Worm (Caenorhabditis elegans) whole organism, midembryonic: ENCODE measurements around the gene mrps-34.

Experiments used
- T22C8.4 ChIP-seq: fragments of 200-800 bp; sonication (Bioruptor generic); IDR thresholded peaks from 2 replicates; pipeline ENCODE4 v1.3.6; 2022; ENCODE audit warnings: missing genetic modification characterization, missing compliant biosample characterization
- cog-1 ChIP-seq: sonication (generic microtip); optimal IDR thresholded peaks from 2 replicates; lab custom pipeline; 2016; ENCODE audit warnings: missing genetic modification characterization, missing compliant biosample characterization
- flt-1 ChIP-seq: fragments of 200-800 bp; sonication (Bioruptor generic); IDR thresholded peaks from 2 replicates; pipeline ENCODE4 v1.3.6; 2022; ENCODE audit warnings: missing genetic modification characterization, missing compliant biosample characterization
- klf-2 ChIP-seq: fragments of 200-800 bp; sonication (Bioruptor generic); conservative IDR thresholded peaks from 2 replicates; pipeline ENCODE4 v1.3.6; 2022; ENCODE audit warnings: missing genetic modification reagents, missing genetic modification characterization, missing compliant biosample characterization
- med-1 ChIP-seq: sonication (generic microtip); optimal IDR thresholded peaks from 2 replicates; lab custom pipeline; 2017; ENCODE audit warnings: missing genetic modification characterization, mild to moderate bottlenecking, missing compliant biosample characterization, antibody characterized with exemption, missing genetic modification reagents; ENCODE audit not compliant: insufficient read depth
- ref-1 ChIP-seq: fragments of 200-800 bp; sonication (Bioruptor generic); conservative IDR thresholded peaks from 2 replicates; pipeline ENCODE4 v1.3.6; 2022; ENCODE audit warnings: missing genetic modification reagents, missing genetic modification characterization, missing compliant biosample characterization
- tab-1 ChIP-seq: fragments of 200-800 bp; sonication (Bioruptor generic); IDR thresholded peaks from 2 replicates; pipeline ENCODE4 v1.3.6; 2022; ENCODE audit warnings: missing genetic modification characterization, missing compliant biosample characterization
- ztf-23 ChIP-seq: fragments of 200-800 bp; sonication (Bioruptor generic); IDR thresholded peaks from 2 replicates; pipeline ENCODE4 v1.3.6; 2022; ENCODE audit warnings: missing genetic modification reagents, missing genetic modification characterization, missing compliant biosample characterization
- ztf-29 ChIP-seq: fragments of 200-800 bp; sonication (Bioruptor generic); IDR thresholded peaks from 2 replicates; pipeline ENCODE4 v1.3.6; 2022; ENCODE audit warnings: missing genetic modification reagents, missing genetic modification characterization, missing compliant biosample characterization

Gene mrps-34

DNA sequence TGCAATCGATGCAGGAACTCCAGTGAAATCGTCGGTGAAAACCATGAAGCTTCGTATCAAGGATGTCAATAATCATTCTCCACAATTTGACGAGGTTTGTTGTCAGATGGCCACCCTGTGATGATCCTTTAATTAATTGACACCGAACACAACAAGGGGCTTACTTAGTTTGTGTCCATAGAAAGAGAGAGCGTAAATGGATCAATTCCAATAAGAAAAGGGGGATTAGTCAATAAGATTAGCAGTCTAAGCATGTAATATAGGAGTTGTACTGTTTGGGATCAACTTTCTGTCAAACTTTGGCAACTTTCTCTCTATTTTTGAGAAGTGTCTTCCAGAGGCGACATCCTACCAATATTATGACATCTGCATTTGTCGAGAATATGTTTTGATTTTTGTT is 18.2 kb downstream of the mrps-34 start:
- TF ChIP-seq tab-1 (GFP tag; lab: Robert Waterston, UW) = no peak
- TF ChIP-seq cog-1 (tag; lab: Kevin White, UChicago) = no peak
- no peak for TF ChIP-seq med-1 (GFP tag; lab: Kevin White, UChicago)
- TF ChIP-seq klf-2 = no peak

ce11 chrIII:4523411-4523810 is 18.8 kb downstream of the mrps-34 start:
- TF ChIP-seq T22C8.4 (GFP tag; lab: Robert Waterston, UW) (no peak), klf-2 (no peak), flt-1 (no peak), ztf-29 (GFP tag; lab: Robert Waterston, UW) (no peak), ref-1 (no peak), ztf-23 (no peak), cog-1 (tag; lab: Kevin White, UChicago) (no peak), tab-1 (GFP tag; lab: Robert Waterston, UW) (no peak), med-1 (GFP tag; lab: Kevin White, UChicago) (no peak)

ce11 chrIII:4520057-4520456 is 22.2 kb downstream of the mrps-34 start, which contains the start of gene cdh-4:
Gene cdh-4, plus strand, starts transcription at chrIII:4520357.
- TF ChIP-seq tab-1 (GFP tag; lab: Robert Waterston, UW) = no peak
- TF ChIP-seq med-1 (GFP tag; lab: Kevin White, UChicago) = no peak
- no peak for TF ChIP-seq T22C8.4 (GFP tag; lab: Robert Waterston, UW)
- no peak for TF ChIP-seq ztf-29 (GFP tag; lab: Robert Waterston, UW)
- TF ChIP-seq ztf-23 = no peak
- TF ChIP-seq klf-2 = no peak
- no peak for TF ChIP-seq ref-1
- no peak for TF ChIP-seq cog-1 (tag; lab: Kevin White, UChicago)
- TF ChIP-seq flt-1 = no peak

- TF ChIP-seq T22C8.4 (GFP tag; lab: Robert Waterston, UW) = no peak
- no peak for TF ChIP-seq klf-2
- no peak for TF ChIP-seq ztf-23
- TF ChIP-seq tab-1 (GFP tag; lab: Robert Waterston, UW) = no peak
- TF ChIP-seq med-1 (GFP tag; lab: Kevin White, UChicago) = no peak
- TF ChIP-seq flt-1 = no peak
- no peak for TF ChIP-seq ref-1
- TF ChIP-seq ztf-29 (GFP tag; lab: Robert Waterston, UW) = no peak
- TF ChIP-seq cog-1 (tag; lab: Kevin White, UChicago) = no peak
These were observed 22.8 kb downstream of the mrps-34 start for ce11 chrIII:4519410-4519809.

DNA sequence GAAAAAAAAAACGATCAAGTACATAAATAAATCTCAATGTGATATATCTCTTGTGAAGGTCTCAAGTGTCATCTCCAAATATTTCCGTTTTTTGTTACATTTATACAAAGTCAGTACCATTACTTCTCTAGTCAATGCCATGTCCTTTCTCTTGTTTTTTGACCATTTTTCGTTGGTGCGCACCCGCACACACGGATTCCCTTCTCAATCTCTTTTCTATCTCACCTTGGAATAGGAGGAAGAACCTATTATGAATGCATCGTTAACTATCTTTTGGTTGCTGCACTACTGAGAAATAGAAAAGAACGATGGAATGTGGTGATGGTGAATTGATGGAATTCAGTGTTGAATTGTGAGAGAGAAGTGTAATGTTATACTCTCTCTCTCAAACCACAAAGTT is 24.5 kb downstream of the mrps-34 start:
- no peak for TF ChIP-seq T22C8.4 (GFP tag; lab: Robert Waterston, UW)
- TF ChIP-seq tab-1 (GFP tag; lab: Robert Waterston, UW) = no peak
- TF ChIP-seq klf-2 = no peak
- no peak for TF ChIP-seq ztf-23
- TF ChIP-seq ref-1 = no peak
- TF ChIP-seq med-1 (GFP tag; lab: Kevin White, UChicago) = no peak
- TF ChIP-seq flt-1 = no peak
- TF ChIP-seq ztf-29 (GFP tag; lab: Robert Waterston, UW) = no peak
- TF ChIP-seq cog-1 (tag; lab: Kevin White, UChicago) = no peak

DNA sequence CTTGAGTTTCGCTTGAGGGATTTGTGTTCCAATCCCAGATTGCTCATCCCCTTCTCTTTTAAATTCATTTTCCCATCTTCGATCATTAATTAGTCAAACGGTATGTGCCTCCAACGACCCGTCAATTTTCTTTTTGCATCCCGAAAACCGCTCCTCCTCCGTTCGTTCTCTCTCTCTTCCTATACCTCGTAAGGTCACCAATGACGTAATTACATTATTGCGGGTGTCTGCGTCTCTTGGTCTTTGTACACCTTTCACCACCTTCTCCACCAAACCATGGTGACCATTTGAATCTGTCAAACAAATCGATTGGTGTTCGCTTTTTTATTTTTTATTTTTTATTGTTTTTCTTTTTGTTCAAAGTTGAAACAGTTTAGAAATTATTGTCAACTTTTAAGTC is 27.1 kb downstream of the mrps-34 start:
- TF ChIP-seq med-1 (GFP tag; lab: Kevin White, UChicago) (no peak), flt-1 (no peak), T22C8.4 (GFP tag; lab: Robert Waterston, UW) (no peak), cog-1 (tag; lab: Kevin White, UChicago) (no peak), tab-1 (GFP tag; lab: Robert Waterston, UW) (no peak), ztf-29 (GFP tag; lab: Robert Waterston, UW) (no peak), ztf-23 (no peak), klf-2 (no peak), ref-1 (no peak)

DNA sequence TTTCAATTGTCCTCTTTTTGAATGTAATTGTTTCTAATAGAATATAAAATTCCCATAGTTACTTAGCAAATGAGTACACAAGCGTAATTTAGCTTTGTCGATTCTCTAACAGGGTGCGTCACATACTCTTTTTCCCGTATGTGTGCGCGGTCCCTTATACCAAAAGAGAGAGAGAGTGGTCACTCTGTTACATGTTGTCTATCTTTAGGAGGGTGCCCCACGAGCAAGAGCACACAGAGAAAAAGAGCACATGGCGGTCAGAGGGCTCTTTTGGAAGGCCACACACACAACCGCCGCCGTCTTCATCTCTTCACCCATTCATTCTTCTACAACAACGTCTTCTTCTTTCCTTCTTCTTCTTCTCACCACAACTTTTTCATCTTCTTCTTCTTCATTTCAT is 28.3 kb downstream of the mrps-34 start:
- TF ChIP-seq ref-1 (0 out of 2 replicates have a peak, but pooled peaks have one; percentile 41), tab-1 (GFP tag; lab: Robert Waterston, UW) (0 out of 2 replicates have a peak, but pooled peaks have one; percentile 33), flt-1 (no peak), ztf-29 (GFP tag; lab: Robert Waterston, UW) (no peak)

ce11 chrIII:4508064-4508905 is 34.0 kb downstream of the mrps-34 start, which contains the start of the genes cct-5 and F25F2.1:
Gene cct-5, minus strand, starts transcription at chrIII:4508114.
Gene F25F2.1, plus strand, starts transcription at chrIII:4508855.
- TF ChIP-seq tab-1 (GFP tag; lab: Robert Waterston, UW) = no peak
- peak; percentile 62; the same call in 1 of the 2 replicates for TF ChIP-seq ztf-23
- no peak for TF ChIP-seq cog-1 (tag; lab: Kevin White, UChicago)
- no peak for TF ChIP-seq ref-1
- TF ChIP-seq T22C8.4 (GFP tag; lab: Robert Waterston, UW) = no peak
- 0 out of 2 replicates have a peak, but pooled peaks have one; percentile 29 for TF ChIP-seq flt-1
- TF ChIP-seq med-1 (GFP tag; lab: Kevin White, UChicago) = no peak
- no peak for TF ChIP-seq ztf-29 (GFP tag; lab: Robert Waterston, UW)
- no peak for TF ChIP-seq klf-2

ce11 chrIII:4506590-4507128 is 35.6 kb downstream of the mrps-34 start:
- TF ChIP-seq T22C8.4 (GFP tag; lab: Robert Waterston, UW) (no peak), med-1 (GFP tag; lab: Kevin White, UChicago) (no peak), ztf-29 (GFP tag; lab: Robert Waterston, UW) (no peak), cog-1 (tag; lab: Kevin White, UChicago) (no peak)

DNA sequence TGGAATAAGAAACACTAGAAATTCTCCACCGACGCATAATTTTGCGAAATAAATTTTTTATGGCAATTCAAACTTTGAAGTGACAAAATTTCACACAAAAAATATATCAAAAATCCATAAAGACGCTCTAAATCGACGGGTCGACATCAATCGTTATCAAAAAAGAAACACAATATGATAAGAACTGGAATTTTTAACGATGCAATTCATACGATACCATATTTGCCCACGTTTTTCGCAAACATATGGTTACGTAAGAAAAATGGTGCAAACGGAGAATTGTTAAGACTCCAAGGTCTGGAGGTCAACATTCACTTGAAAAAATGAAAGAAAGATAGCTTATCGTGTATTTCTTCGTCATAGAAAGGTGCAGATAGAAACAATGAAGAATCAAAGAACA is 36.1 kb downstream of the mrps-34 start:
- TF ChIP-seq tab-1 (GFP tag; lab: Robert Waterston, UW) (no peak), cog-1 (tag; lab: Kevin White, UChicago) (no peak), klf-2 (no peak)
